Fruit fly (Drosophila melanogaster): ENCODE measurements around the gene CG43439.
A peak's percentile ranks its signal among the peaks of the same experiment; 100 is the strongest.

Gene CG43439

dm6 chr3L:6988942-6989569 is 4.7 kb upstream of the CG43439 start:
- TF ChIP-seq noc (tag; optimal IDR thresholded peaks at IDR 0.05): peak; percentile 76

dm6 chr3L:6981823-6982222 is 2.6 kb downstream of the CG43439 start:
- TF ChIP-seq noc (tag; optimal IDR thresholded peaks at IDR 0.05): no peak

- TF ChIP-seq noc (tag; optimal IDR thresholded peaks at IDR 0.05): no peak
Observed at dm6 chr3L:6981109-6981741, 3.2 kb downstream of the CG43439 start.

- TF ChIP-seq noc (tag; optimal IDR thresholded peaks at IDR 0.05): no peak
Observed at dm6 chr3L:6980553-6980952, 3.8 kb downstream of the CG43439 start.

- TF ChIP-seq noc (tag; optimal IDR thresholded peaks at IDR 0.05): peak; percentile 22
Observed at dm6 chr3L:6979387-6980249, 4.8 kb downstream of the CG43439 start, which contains the start of gene Galphai. Gene Galphai, minus strand, starts transcription at chr3L:6980044.

dm6 chr3L:6978757-6979386 is 5.5 kb downstream of the CG43439 start:
- TF ChIP-seq noc (tag; optimal IDR thresholded peaks at IDR 0.05): no peak

- TF ChIP-seq noc (tag; optimal IDR thresholded peaks at IDR 0.05): no peak
Observed at dm6 chr3L:6978030-6978683, 6.2 kb downstream of the CG43439 start.

- no peak for TF ChIP-seq noc (tag; optimal IDR thresholded peaks at IDR 0.05)
Observed at dm6 chr3L:6977391-6977790, 7.0 kb downstream of the CG43439 start.

dm6 chr3L:6976601-6977140 is 7.7 kb downstream of the CG43439 start:
- TF ChIP-seq noc (tag; optimal IDR thresholded peaks at IDR 0.05): no peak

- TF ChIP-seq noc (tag; optimal IDR thresholded peaks at IDR 0.05): no peak
Observed at dm6 chr3L:6975875-6976274, 8.5 kb downstream of the CG43439 start.

- no peak for TF ChIP-seq noc (tag; optimal IDR thresholded peaks at IDR 0.05)
Observed at dm6 chr3L:6972367-6972766, 12.0 kb downstream of the CG43439 start, which contains the start of gene CG10063. Gene CG10063, minus strand, starts transcription at chr3L:6972467.

- TF ChIP-seq noc (tag; optimal IDR thresholded peaks at IDR 0.05): no peak
Observed at dm6 chr3L:6971298-6971697, 13.1 kb downstream of the CG43439 start.

- TF ChIP-seq noc (tag; optimal IDR thresholded peaks at IDR 0.05): peak; percentile 60
Observed at dm6 chr3L:6968961-6969814, 15.2 kb downstream of the CG43439 start, which contains the start of the genes Mis12 and CG9953. Gene Mis12, minus strand, starts transcription at chr3L:6969048. Gene CG9953, plus strand, starts transcription at chr3L:6969658.

dm6 chr3L:6967797-6968196 is 16.6 kb downstream of the CG43439 start, which contains the start of gene CG10064:
Gene CG10064, minus strand, starts transcription at chr3L:6967897.
- TF ChIP-seq noc (tag; optimal IDR thresholded peaks at IDR 0.05): no peak

All from whole organism, larva.